Worm (Caenorhabditis elegans): Measurements from ENCODE around the gene F13B6.3.
"Not testable (repeated sequence)": the region's sequence is repeated elsewhere in the genome, so short reads cannot be mapped to it uniquely, and the experiment has no call there.

DNA sequence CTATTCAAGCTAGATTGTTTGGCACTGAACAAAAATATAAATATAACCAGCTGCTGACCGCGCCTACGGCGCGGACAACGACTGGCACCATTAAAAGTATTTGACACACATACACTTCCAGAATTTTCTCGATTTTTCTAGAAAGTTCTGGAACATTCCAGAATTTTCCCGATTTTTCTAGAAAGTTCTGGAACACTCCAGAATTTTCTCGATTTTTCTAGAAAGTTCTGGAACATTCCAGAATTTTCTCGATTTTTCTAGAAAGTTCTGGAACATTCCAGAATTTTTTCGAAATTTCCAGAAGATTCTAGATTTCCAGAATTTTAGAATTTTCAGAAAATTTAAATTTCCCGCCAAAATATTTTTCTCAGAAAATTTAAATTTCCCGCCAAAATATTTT, 24.8 kb downstream of the F13B6.3 start:
- TF ChIP-seq F23B12.7 (tag; optimal IDR thresholded peaks at IDR 0.05; ENCODE audit: insufficient read depth); fkh-3 (tag; optimal IDR thresholded peaks at IDR 0.05); ceh-27 (GFP tag; optimal IDR thresholded peaks at IDR 0.05); nfya-1 (tag; optimal IDR thresholded peaks at IDR 0.05; ENCODE audit: borderline replicate concordance, insufficient read depth); nhr-90 (tag; optimal IDR thresholded peaks at IDR 0.05); nhr-179 (tag; optimal IDR thresholded peaks at IDR 0.05); cebp-2 (GFP tag; IDR thresholded peaks at IDR 0.05); F49E8.2 (tag; optimal IDR thresholded peaks at IDR 0.05; ENCODE audit: insufficient read depth); ccch-3 (GFP tag; optimal IDR thresholded peaks at IDR 0.05); let-526 (GFP tag; IDR thresholded peaks at IDR 0.05); F37B4.10 (GFP tag; IDR thresholded peaks at IDR 0.05): not testable (repeated sequence)

All from whole organism, young adult.